Fruit fly (Drosophila melanogaster): ENCODE results near the gene Lar.

DNA sequence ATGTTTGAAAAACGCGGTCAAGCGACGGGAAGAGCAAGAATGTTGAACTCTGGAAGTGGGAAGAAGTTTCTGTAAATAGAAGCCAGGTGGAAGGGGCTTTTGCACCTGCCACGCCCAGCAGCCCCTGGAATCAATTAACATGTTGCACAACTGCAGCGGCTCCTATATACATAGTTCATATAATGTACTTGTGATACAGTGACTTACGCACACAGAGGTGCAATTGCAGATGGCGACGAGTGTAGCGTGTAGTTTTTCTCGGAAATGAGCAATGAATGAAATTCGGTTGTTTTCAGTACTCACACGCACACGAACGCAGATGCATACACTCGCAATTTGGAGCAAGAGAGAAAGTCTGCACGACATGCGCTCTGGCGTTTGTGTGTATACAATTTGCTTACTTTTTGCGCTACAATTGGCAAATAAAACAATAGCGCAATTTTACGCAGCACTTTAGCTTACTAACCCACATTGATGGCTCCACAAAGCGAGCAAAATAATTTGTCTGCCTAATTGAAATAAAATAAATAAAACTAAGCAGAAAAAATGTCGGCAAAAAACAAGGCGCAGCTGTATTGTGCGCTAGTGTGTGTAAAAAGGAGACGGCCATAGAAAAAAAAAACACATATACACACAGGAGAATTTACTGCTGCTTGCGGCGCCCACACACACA is 10.0 kb upstream of the Lar start:
- TF ChIP-seq pan (optimal IDR thresholded peaks at IDR 0.05): no peak
- TF ChIP-seq EcR (GFP tag; optimal IDR thresholded peaks at IDR 0.05): no peak
- TF ChIP-seq CG8478 (optimal IDR thresholded peaks at IDR 0.05): peak; percentile 76

Data from whole organism.